Fruit fly (Drosophila melanogaster): ENCODE measurements around the gene CG33795.

DNA sequence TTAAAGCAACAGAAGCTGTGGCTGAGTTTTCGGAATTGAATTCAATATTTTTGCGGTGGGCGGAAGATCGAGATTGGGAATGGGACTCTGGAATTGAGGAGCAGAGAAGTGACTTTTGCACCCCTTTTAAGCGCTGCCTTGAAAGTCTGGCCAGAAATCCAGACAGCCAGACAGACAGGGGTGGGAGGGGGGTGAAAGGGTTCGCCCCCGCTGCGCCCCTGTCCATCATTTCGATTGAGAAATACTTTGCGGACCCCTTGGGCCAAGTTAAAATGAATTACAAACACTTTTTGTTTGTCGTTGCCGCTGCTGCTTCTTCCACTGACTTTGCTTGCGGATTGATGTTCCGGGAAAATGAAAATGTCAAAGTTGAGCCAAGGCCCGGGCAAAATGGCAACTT is 12.3 kb upstream of the CG33795 start:
- TF ChIP-seq usp (GFP tag; optimal IDR thresholded peaks at IDR 0.05) (no peak), CG8478 (optimal IDR thresholded peaks at IDR 0.05) (no peak), psq (optimal IDR thresholded peaks at IDR 0.05) (no peak), Dll (optimal IDR thresholded peaks at IDR 0.05) (no peak), pan (optimal IDR thresholded peaks at IDR 0.05) (no peak), EcR (GFP tag; optimal IDR thresholded peaks at IDR 0.05) (no peak)

Data from whole organism.